Worm (Caenorhabditis elegans): ENCODE data around the gene elt-7.

The elt-7 gene

DNA sequence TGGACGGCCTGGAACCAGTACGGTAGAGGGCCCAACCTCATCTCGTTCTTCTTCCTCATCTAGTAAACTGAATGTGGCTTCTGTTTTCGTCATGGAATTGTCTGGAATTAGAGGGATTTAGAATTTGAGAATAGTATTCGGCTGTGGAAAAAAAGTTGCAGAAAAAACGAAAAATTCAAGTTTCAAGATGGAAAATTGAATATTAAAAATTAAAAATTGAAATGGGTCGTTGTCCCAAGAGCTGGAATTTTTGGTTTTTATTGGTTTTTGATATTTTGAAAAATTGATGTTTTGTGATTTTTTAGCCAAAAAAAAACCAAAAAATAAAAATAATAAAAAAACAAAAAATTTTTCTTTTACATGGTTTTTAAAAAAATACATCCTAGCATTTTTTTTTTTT lies 35.4 kb downstream of the elt-7 start, which contains the start of gene R02F11.3 (continued):
- no peak for TF ChIP-seq unc-62 (GFP tag; optimal IDR thresholded peaks at IDR 0.05)
- no peak for TF ChIP-seq B0336.3 (GFP tag; IDR thresholded peaks at IDR 0.05)
- TF ChIP-seq xnd-1 (tag; optimal IDR thresholded peaks at IDR 0.05), result no peak
- TF ChIP-seq hmg-20 (GFP tag; IDR thresholded peaks at IDR 0.05), result no peak
- no peak for TF ChIP-seq F57C9.4 (tag; optimal IDR thresholded peaks at IDR 0.05)

DNA sequence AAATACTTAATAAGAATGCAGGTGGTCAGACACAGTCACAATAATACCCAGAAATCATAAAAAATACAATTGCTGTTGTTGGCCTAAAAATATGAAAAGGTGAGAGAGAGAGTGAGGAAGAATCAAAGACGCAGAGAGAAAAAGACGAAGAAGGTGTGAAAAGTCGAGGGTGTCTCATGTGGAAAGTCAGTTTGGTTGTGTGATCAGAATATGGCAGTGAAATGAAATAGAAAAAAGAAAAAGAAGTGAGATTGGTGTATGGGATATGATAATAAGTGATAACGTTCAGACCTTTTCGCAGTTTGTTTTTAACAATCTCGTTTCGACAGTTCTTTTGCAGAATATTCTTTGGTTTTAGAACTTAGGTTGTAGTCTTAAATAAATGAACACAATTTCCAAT lies 36.4 kb downstream of the elt-7 start:
- TF ChIP-seq let-607 (tag; optimal IDR thresholded peaks at IDR 0.05) (no peak), ztf-22 (GFP tag; optimal IDR thresholded peaks at IDR 0.05) (no peak), hmg-1.2 (GFP tag; IDR thresholded peaks at IDR 0.05) (peak; percentile 28; the same call in 1 of the 2 replicates), snpc-1.3 (tag; optimal IDR thresholded peaks at IDR 0.05; ENCODE audit: insufficient read depth) (no peak)

DNA sequence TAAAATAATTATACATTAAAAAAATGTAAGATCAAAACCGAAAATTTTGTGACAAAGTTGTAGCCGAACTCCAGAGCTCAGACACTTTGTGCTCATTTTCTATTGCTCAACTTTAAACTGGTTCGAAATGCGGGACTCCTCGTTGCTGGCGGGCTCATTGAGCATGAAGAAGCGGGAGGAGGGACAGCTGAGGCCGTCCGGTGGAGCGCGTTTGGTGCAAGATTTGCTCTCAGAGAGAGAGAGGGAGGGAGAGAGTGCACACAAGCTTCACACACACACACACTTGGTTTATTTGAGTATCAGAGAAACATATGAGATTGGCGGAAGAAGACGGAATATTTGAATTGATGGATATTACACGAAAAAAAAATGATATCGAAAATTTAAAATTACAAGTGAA lies 40.2 kb downstream of the elt-7 start:
- TF ChIP-seq ztf-3 (GFP tag; optimal IDR thresholded peaks at IDR 0.05), result no peak
- TF ChIP-seq dpff-1 (tag; optimal IDR thresholded peaks at IDR 0.05), result no peak
- TF ChIP-seq T26A5.8 (tag; optimal IDR thresholded peaks at IDR 0.05), result no peak
- no peak for TF ChIP-seq egl-18 (GFP tag; IDR thresholded peaks at IDR 0.05)
- TF ChIP-seq F10E7.11 (tag; optimal IDR thresholded peaks at IDR 0.05), result no peak
- no peak for TF ChIP-seq attf-3 (GFP tag; conservative IDR thresholded peaks at IDR 0.05)
- no peak for TF ChIP-seq nhr-120 (GFP tag; IDR thresholded peaks at IDR 0.05)
- no peak for TF ChIP-seq akir-1 (GFP tag; optimal IDR thresholded peaks at IDR 0.05)
- no peak for TF ChIP-seq bed-2 (GFP tag; IDR thresholded peaks at IDR 0.05)
- no peak for TF ChIP-seq nhr-27 (tag; optimal IDR thresholded peaks at IDR 0.05)
- TF ChIP-seq B0035.1 (tag; optimal IDR thresholded peaks at IDR 0.05), result no peak
- TF ChIP-seq attf-5 (GFP tag; optimal IDR thresholded peaks at IDR 0.05), result peak; percentile 12
- no peak for TF ChIP-seq K11D2.4 (GFP tag; IDR thresholded peaks at IDR 0.05)
- TF ChIP-seq mcd-1 (GFP tag; IDR thresholded peaks at IDR 0.05), result peak; percentile 60
- no peak for TF ChIP-seq ceh-100 (GFP tag; IDR thresholded peaks at IDR 0.05)
- no peak for TF ChIP-seq rcor-1 (GFP tag; IDR thresholded peaks at IDR 0.05)
- no peak for TF ChIP-seq cebp-1 (GFP tag; IDR thresholded peaks at IDR 0.05)
- peak; percentile 3 for TF ChIP-seq cebp-1 (tag; optimal IDR thresholded peaks at IDR 0.05)
- no peak for TF ChIP-seq pha-4 (tag; optimal IDR thresholded peaks at IDR 0.05)
- no peak for TF ChIP-seq zim-3 (tag; optimal IDR thresholded peaks at IDR 0.05)
- peak; percentile 5 for TF ChIP-seq ceh-27 (GFP tag; optimal IDR thresholded peaks at IDR 0.05)
- TF ChIP-seq lsl-1 (GFP tag; optimal IDR thresholded peaks at IDR 0.05), result no peak
- peak in 1 of 3 experiments; percentile 5 for TF ChIP-seq lin-35 (GFP tag; optimal IDR thresholded peaks at IDR 0.05)
- TF ChIP-seq repo-1 (tag; optimal IDR thresholded peaks at IDR 0.05), result no peak
- TF ChIP-seq mel-28 (tag; optimal IDR thresholded peaks at IDR 0.05; ENCODE audit: borderline replicate concordance), result no peak
- no peak for TF ChIP-seq lin-54 (GFP tag; optimal IDR thresholded peaks at IDR 0.05)
- peak; percentile 89 for TF ChIP-seq zfh-2 (GFP tag; conservative IDR thresholded peaks at IDR 0.05)
- 0 out of 2 replicates have a peak, but pooled peaks have one; percentile 36 for TF ChIP-seq madf-6 (GFP tag; IDR thresholded peaks at IDR 0.05)
- no peak for TF ChIP-seq mes-4 (tag; optimal IDR thresholded peaks at IDR 0.05)
- no peak for TF ChIP-seq unc-130 (GFP tag; optimal IDR thresholded peaks at IDR 0.05)
- TF ChIP-seq F49E8.2 (tag; optimal IDR thresholded peaks at IDR 0.05; ENCODE audit: insufficient read depth), result no peak
- TF ChIP-seq ccch-3 (GFP tag; optimal IDR thresholded peaks at IDR 0.05), result no peak
- TF ChIP-seq hrde-1 (tag; optimal IDR thresholded peaks at IDR 0.05; ENCODE audit: borderline replicate concordance), result no peak
- no peak for TF ChIP-seq ceh-40 (GFP tag; IDR thresholded peaks at IDR 0.05)
- TF ChIP-seq ztf-22 (GFP tag; optimal IDR thresholded peaks at IDR 0.05), result no peak
- TF ChIP-seq xnd-1 (tag; optimal IDR thresholded peaks at IDR 0.05), result no peak
- no peak for TF ChIP-seq ceh-79 (tag; optimal IDR thresholded peaks at IDR 0.05)
- no peak for TF ChIP-seq aptf-3 (GFP tag; IDR thresholded peaks at IDR 0.05)
- no peak for TF ChIP-seq efl-1 (GFP tag; optimal IDR thresholded peaks at IDR 0.05)
